Worm (Caenorhabditis elegans): ENCODE measurements around the gene K10C9.7.

Gene K10C9.7

DNA sequence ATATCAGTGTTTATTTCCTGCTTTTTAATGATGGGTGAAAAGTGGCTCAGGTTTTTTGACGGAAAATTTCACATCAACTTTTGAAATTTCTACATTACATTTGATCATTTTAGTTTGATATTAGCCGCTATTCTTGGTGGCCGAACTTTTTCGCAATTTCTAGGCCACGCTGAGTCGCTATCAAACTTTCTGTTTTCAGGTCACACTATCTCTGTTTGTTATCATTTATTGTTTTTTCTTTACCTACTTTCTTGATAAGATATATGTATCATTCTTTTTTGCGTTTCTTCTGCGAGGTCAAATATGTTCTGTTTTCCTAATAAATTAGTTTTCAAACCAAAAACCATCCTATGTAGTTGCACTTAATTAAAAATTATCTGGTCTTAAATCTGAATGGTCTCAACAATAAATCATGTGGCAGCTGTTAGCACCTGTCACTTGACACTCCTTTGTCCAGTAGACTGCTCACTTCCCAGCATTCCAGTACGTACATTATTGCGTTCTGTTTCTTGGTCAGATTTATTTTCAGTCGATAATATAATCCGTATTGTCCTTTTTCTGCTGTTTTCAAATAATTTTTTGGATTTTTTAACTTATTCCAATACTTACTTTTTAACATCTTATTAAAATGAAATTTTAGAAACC lies 7.0 kb downstream of the K10C9.7 start (continued):
- TF ChIP-seq nhr-11 (tag; optimal IDR thresholded peaks at IDR 0.05) (no peak), unc-55 (GFP tag; optimal IDR thresholded peaks at IDR 0.05) (no peak), fos-1 (tag; optimal IDR thresholded peaks at IDR 0.05) (peak; percentile 78), peb-1 (tag; optimal IDR thresholded peaks at IDR 0.05) (no peak), elt-3 (tag; optimal IDR thresholded peaks at IDR 0.05) (no peak)

DNA sequence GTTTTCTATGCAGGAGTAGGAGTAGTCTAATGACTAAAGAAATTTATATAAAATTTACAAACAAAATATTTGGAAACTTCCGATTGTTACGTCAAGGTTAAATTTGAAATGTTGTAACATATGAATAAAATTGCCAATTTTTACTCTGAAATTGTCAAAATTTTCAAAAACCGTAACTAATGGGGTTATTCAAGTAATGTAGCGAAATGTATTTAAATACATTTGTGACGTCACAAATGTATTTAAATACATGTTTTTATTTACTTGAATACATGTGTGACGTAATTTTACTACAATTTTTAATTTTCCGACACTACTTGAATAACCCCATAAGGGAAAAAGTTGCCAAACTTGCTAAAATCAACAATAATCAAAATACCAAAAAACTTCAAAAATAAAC lies 14.0 kb downstream of the K10C9.7 start:
- TF ChIP-seq snpc-4 (tag; optimal IDR thresholded peaks at IDR 0.05) (no peak), sma-9 (GFP tag; optimal IDR thresholded peaks at IDR 0.05) (no peak), sma-9 (tag; optimal IDR thresholded peaks at IDR 0.05) (no peak), mbf-1 (tag; optimal IDR thresholded peaks at IDR 0.05) (no peak), elt-3 (tag; optimal IDR thresholded peaks at IDR 0.05) (no peak), Y55F3AM.14 (GFP tag; optimal IDR thresholded peaks at IDR 0.05) (no peak), lin-11 (tag; optimal IDR thresholded peaks at IDR 0.05) (no peak), alr-1 (tag; optimal IDR thresholded peaks at IDR 0.05) (no peak), sma-3 (GFP tag; optimal IDR thresholded peaks at IDR 0.05) (no peak), crh-2 (tag; optimal IDR thresholded peaks at IDR 0.05) (no peak), dmd-4 (tag; optimal IDR thresholded peaks at IDR 0.05) (no peak), R02D3.7 (tag; optimal IDR thresholded peaks at IDR 0.05) (no peak), lin-13 (GFP tag; optimal IDR thresholded peaks at IDR 0.05) (no peak), egl-27 (tag; optimal IDR thresholded peaks at IDR 0.05) (no peak), ceh-16 (tag; optimal IDR thresholded peaks at IDR 0.05) (no peak), ama-1 (optimal IDR thresholded peaks at IDR 0.05) (no peak), nhr-12 (tag; optimal IDR thresholded peaks at IDR 0.05) (no peak)

DNA sequence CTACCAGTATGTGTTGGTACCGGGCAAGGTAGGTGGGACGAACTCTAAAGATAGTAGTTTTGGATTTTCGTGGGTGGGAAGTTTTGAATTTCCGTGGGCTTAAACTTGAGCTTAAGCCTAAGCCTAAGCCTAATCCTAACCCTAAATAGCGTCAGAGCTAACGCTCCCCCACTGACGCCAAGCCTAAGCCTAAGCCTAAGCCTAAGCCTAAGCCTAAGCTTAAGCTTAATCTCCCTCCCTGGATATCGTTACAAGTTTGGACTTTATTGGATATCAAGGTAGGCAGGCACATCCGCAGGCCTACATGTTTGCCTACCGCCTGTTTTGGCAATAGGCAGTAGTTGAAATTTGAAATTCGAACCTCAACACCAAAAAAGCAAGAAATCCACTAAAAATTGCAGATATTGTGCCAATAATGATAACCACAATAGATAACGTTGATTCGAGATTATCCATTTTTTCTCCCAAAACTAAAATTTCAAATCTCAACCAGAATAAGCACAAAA lies 14.8 kb downstream of the K10C9.7 start, which contains the start of gene K10C9.4:
Gene K10C9.4, minus strand, starts transcription at position 456 of the 506 bp plus-strand sequence.
- no peak for TF ChIP-seq Y55F3AM.14 (GFP tag; optimal IDR thresholded peaks at IDR 0.05)
- TF ChIP-seq peb-1 (tag; optimal IDR thresholded peaks at IDR 0.05) = no peak
- TF ChIP-seq elt-1 (tag; optimal IDR thresholded peaks at IDR 0.05) = no peak

DNA sequence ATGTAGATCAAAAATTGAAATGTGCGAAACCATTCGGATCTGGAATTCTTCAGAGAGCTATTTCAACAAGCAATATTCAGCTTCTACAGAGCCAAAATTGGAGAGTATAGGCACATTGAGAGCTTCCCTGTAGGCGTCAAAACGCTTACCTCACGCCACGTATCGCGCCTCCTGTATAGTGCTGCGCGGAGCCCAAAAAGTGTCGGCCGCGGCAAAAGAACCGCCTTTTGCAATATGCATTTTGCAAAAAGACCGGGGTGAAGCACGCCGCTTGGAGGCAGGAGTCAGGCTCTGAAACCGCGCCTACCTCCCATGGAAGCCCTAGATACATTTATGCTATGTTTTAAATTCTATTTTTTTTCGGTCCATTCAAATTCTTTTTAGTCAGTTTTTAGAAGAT lies 15.7 kb downstream of the K10C9.7 start:
- TF ChIP-seq nhr-77 (tag; optimal IDR thresholded peaks at IDR 0.05) = no peak
- TF ChIP-seq nhr-11 (tag; optimal IDR thresholded peaks at IDR 0.05) = no peak
- no peak for TF ChIP-seq skn-1 (tag; optimal IDR thresholded peaks at IDR 0.05)

DNA sequence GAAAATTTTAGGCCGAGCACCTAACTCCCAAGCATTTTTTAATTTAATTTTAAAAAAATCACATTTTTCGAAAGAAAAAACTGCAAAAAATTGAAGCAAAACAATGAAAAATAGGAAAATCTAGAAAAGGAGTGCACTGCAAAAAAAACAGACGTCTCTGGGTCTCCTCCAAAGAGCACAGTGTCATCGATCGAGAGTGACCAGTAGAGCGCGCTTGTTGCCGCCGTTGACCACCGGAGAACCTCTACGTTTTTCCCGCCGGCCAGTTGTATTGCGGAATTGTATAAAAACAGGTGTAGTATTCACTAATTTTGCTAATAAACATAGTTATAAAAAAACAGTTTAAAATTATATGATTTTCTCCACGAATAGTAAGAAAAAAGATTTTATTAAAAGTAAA lies 18.0 kb downstream of the K10C9.7 start:
- peak; percentile 21 for TF ChIP-seq C34F6.9 (tag; optimal IDR thresholded peaks at IDR 0.05)
- no peak for TF ChIP-seq zag-1 (tag; optimal IDR thresholded peaks at IDR 0.05)
- TF ChIP-seq ztf-4 (tag; optimal IDR thresholded peaks at IDR 0.05) = no peak
- peak; percentile 8 for TF ChIP-seq fos-1 (tag; optimal IDR thresholded peaks at IDR 0.05)
- TF ChIP-seq unc-55 (GFP tag; optimal IDR thresholded peaks at IDR 0.05) = peak; percentile 43

DNA sequence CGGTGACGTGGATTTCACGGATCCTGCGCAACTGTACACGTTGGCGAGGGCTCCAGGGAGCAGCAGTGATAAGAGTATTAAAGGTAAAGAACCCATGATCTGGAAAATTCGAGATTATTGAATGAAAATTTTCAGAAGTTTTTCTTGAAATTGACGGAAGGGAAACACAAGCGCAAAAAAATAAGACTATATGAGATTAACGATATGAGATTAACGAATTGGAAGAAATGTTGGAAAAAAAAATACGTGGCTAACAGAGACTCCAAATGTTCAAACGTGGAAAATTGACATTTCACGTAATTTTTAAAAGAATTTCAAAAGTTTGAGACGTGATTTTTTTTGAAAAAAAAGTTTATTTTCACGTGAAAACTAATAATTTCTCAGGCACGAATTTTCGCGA lies 18.9 kb downstream of the K10C9.7 start, which contains the start of gene nra-4:
Gene nra-4, minus strand, starts transcription at position 101 of the 400 bp plus-strand sequence.
- no peak for TF ChIP-seq ztf-11 (tag; optimal IDR thresholded peaks at IDR 0.05)
- no peak for TF ChIP-seq ceh-16 (tag; optimal IDR thresholded peaks at IDR 0.05)
- TF ChIP-seq nhr-23 (tag; optimal IDR thresholded peaks at IDR 0.05) = no peak
- no peak for TF ChIP-seq peb-1 (tag; optimal IDR thresholded peaks at IDR 0.05)
- TF ChIP-seq lin-11 (tag; optimal IDR thresholded peaks at IDR 0.05) = no peak
- no peak for TF ChIP-seq lin-39 (tag; optimal IDR thresholded peaks at IDR 0.05)

DNA sequence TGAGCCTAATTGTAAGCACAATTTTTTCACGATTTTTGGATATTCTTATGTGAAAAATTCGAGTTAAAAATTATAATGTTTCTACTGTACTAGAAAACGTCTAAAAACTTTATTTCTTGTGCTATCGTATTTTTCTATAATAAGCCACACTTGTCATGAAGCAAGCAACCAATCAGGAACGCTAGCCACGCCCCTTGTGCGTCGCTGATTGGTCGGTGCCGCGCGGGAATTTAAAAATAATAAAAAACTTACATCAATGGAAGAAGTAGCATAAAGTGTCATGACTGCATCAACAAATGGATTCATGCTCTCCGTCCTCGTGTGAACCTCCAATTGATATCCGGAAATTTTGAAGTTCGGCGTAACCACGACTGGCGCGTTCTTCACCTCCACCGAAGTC lies 20.1 kb downstream of the K10C9.7 start:
- no peak for TF ChIP-seq unc-62 (GFP tag; optimal IDR thresholded peaks at IDR 0.05)
- no peak for TF ChIP-seq ztf-1 (GFP tag; conservative IDR thresholded peaks at IDR 0.05)
- TF ChIP-seq ama-1 (optimal IDR thresholded peaks at IDR 0.05) = no peak
- no peak for TF ChIP-seq peb-1 (tag; optimal IDR thresholded peaks at IDR 0.05)
- TF ChIP-seq aly-2 (tag; optimal IDR thresholded peaks at IDR 0.05) = no peak
- no peak for TF ChIP-seq mbf-1 (tag; optimal IDR thresholded peaks at IDR 0.05)
- TF ChIP-seq nhr-237 (tag; optimal IDR thresholded peaks at IDR 0.05) = no peak
- TF ChIP-seq snpc-4 (tag; optimal IDR thresholded peaks at IDR 0.05) = no peak
- no peak for TF ChIP-seq elt-1 (tag; optimal IDR thresholded peaks at IDR 0.05)

Measured in whole organism, L2 larva.